Fruit fly (Drosophila melanogaster) whole organism, embryonic: ENCODE results near the gene Spn88Eb.

Experiments
- Awh ChIP-seq: fragments of 200-800 bp; sonication (Bioruptor generic); IDR thresholded peaks from 2 replicates; pipeline ENCODE4, ENCODE4 v1.3.6; 2022; ENCODE audit warnings: missing biosample characterization, missing genetic modification characterization
- CG10147 ChIP-seq: fragments of 200-800 bp; sonication (Bioruptor generic); optimal IDR thresholded peaks from 2 replicates; lab custom pipeline; 2019; ENCODE audit warnings: missing biosample characterization, mild to moderate bottlenecking, missing genetic modification characterization, moderate library complexity
- CG10321 ChIP-seq: fragments of 200-800 bp; sonication (Bioruptor generic); IDR thresholded peaks from 2 replicates; pipeline ENCODE4 v1.3.6; 2022; ENCODE audit warnings: missing biosample characterization, missing genetic modification characterization
- CG10979 ChIP-seq: fragments of 200-800 bp; sonication (Bioruptor generic); optimal IDR thresholded peaks from 2 replicates; lab custom pipeline; 2018; ENCODE audit warnings: missing biosample characterization, mild to moderate bottlenecking, missing genetic modification characterization, moderate library complexity
- CG12104 ChIP-seq: fragments of 200-800 bp; sonication (Bioruptor generic); optimal IDR thresholded peaks from 3 replicates; lab custom pipeline; 2016; ENCODE audit warnings: missing biosample characterization, missing genetic modification characterization
- CG12659 ChIP-seq: fragments of 200-800 bp; sonication (Bioruptor generic); optimal IDR thresholded peaks from 3 replicates; lab custom pipeline; 2017; ENCODE audit warnings: mild to moderate bottlenecking, missing biosample characterization, missing genetic modification reagents, missing genetic modification characterization
- CG13287 ChIP-seq: fragments of 200-800 bp; sonication (Bioruptor generic); IDR thresholded peaks from 2 replicates; pipeline ENCODE4 v1.3.6; 2022; ENCODE audit warnings: missing biosample characterization, missing genetic modification characterization; ENCODE audit not compliant: partially characterized antibody
- CG14860 ChIP-seq: fragments of 200-800 bp; sonication (Bioruptor generic); IDR thresholded peaks from 3 replicates; pipeline ENCODE4 v1.3.6; 2022; ENCODE audit warnings: missing biosample characterization, missing genetic modification characterization; ENCODE audit not compliant: partially characterized antibody
- CG15269 ChIP-seq: fragments of 200-800 bp; sonication (Bioruptor generic); optimal IDR thresholded peaks from 2 replicates; lab custom pipeline; 2018; ENCODE audit warnings: missing biosample characterization, mild to moderate bottlenecking, missing genetic modification characterization, moderate library complexity
- CG2199 ChIP-seq: fragments of 200-800 bp; sonication (Bioruptor generic); IDR thresholded peaks from 3 replicates; pipeline ENCODE4 v1.3.6; 2022; ENCODE audit warnings: missing biosample characterization, missing genetic modification characterization
- CG33213 ChIP-seq: fragments of 200-800 bp; sonication (Bioruptor generic); optimal IDR thresholded peaks from 3 replicates; lab custom pipeline; 2016; ENCODE audit warnings: missing biosample characterization, missing genetic modification characterization
- CG42726 ChIP-seq: fragments of 200-800 bp; sonication (Bioruptor generic); IDR thresholded peaks from 2 replicates; pipeline ENCODE4 v1.3.6; 2022; ENCODE audit warnings: missing biosample characterization, missing genetic modification characterization; ENCODE audit not compliant: partially characterized antibody
- CG4730 ChIP-seq: fragments of 200-800 bp; sonication (Bioruptor generic); IDR thresholded peaks from 2 replicates; pipeline ENCODE4 v1.3.6; 2022; ENCODE audit warnings: missing biosample characterization, missing genetic modification characterization
- CG4820 ChIP-seq: fragments of 200-800 bp; sonication (Bioruptor generic); optimal IDR thresholded peaks from 3 replicates; lab custom pipeline; 2016; ENCODE audit warnings: missing biosample characterization, missing genetic modification characterization
- CG6254 ChIP-seq: fragments of 200-800 bp; sonication (Bioruptor generic); optimal IDR thresholded peaks from 3 replicates; lab custom pipeline; 2017; ENCODE audit warnings: mild to moderate bottlenecking, missing biosample characterization, missing genetic modification reagents, missing genetic modification characterization
- CG7556 ChIP-seq: fragments of 200-800 bp; sonication (Bioruptor generic); optimal IDR thresholded peaks from 2 replicates; lab custom pipeline; 2017; ENCODE audit warnings: missing biosample characterization, mild to moderate bottlenecking, missing genetic modification characterization
- CG9817 ChIP-seq: fragments of 200-800 bp; sonication (Bioruptor generic); optimal IDR thresholded peaks from 2 replicates; lab custom pipeline; 2018; ENCODE audit warnings: missing biosample characterization, mild to moderate bottlenecking, missing genetic modification characterization, moderate library complexity
- D19A ChIP-seq: fragments of 200-800 bp; optimal IDR thresholded peaks from 3 replicates; lab custom pipeline; 2019; ENCODE audit warnings: missing biosample characterization, mild to moderate bottlenecking, missing genetic modification characterization, moderate library complexity
- Doc3 ChIP-seq: fragments of 200-800 bp; sonication (Bioruptor generic); IDR thresholded peaks from 3 replicates; pipeline ENCODE4 v1.3.6; 2022; ENCODE audit warnings: missing biosample characterization, missing genetic modification characterization; ENCODE audit not compliant: partially characterized antibody
- HLH4C ChIP-seq: fragments of 200-800 bp; sonication (Bioruptor generic); IDR thresholded peaks from 3 replicates; pipeline ENCODE4 v1.3.6; 2022; ENCODE audit warnings: missing biosample characterization, missing genetic modification characterization; ENCODE audit not compliant: partially characterized antibody
- Hr51 ChIP-seq, 2 experiments: fragments of 200-800 bp; sonication (Bioruptor generic); optimal IDR thresholded peaks; 2 replicates in 1 of 2; 3 replicates in 1 of 2; lab custom pipeline; 2016 to 2018; ENCODE audit warnings: missing biosample characterization in 2 of 2, missing genetic modification characterization in 2 of 2, mild to moderate bottlenecking in 1 of 2, moderate library complexity in 1 of 2
- Sry-δ ChIP-seq: fragments of 200-800 bp; sonication (Bioruptor generic); optimal IDR thresholded peaks from 2 replicates; lab custom pipeline; 2016; ENCODE audit warnings: missing biosample characterization, missing genetic modification characterization
- abd-A ChIP-seq: fragments of 200-800 bp; sonication (Bioruptor generic); optimal IDR thresholded peaks from 3 replicates; lab custom pipeline; 2019; ENCODE audit warnings: missing biosample characterization, mild to moderate bottlenecking, missing genetic modification characterization, moderate library complexity
- bowl ChIP-seq: fragments of 200-800 bp; sonication (Bioruptor generic); IDR thresholded peaks from 2 replicates; pipeline ENCODE4 v1.3.6; 2022; ENCODE audit warnings: missing biosample characterization, missing genetic modification characterization
- br ChIP-seq: fragments of >200 bp; optimal IDR thresholded peaks from 2 replicates; lab custom pipeline; 2017
- chinmo ChIP-seq: fragments of 200-800 bp; sonication (Bioruptor generic); IDR thresholded peaks from 4 replicates; pipeline ENCODE4 v1.3.6; 2022; ENCODE audit warnings: missing biosample characterization, missing genetic modification characterization; ENCODE audit not compliant: partially characterized antibody
- dm ChIP-seq: fragments of 200-800 bp; sonication (Bioruptor generic); optimal IDR thresholded peaks from 3 replicates; lab custom pipeline; 2016; ENCODE audit warnings: missing biosample characterization, missing genetic modification characterization
- fd102C ChIP-seq: fragments of 200-800 bp; sonication (Bioruptor generic); optimal IDR thresholded peaks from 2 replicates; lab custom pipeline; 2018; ENCODE audit warnings: missing biosample characterization, mild to moderate bottlenecking, missing genetic modification characterization, moderate library complexity
- fru ChIP-seq: fragments of >200 bp; optimal IDR thresholded peaks from 2 replicates; lab custom pipeline; 2017
- lilli ChIP-seq: fragments of 200-800 bp; sonication (Bioruptor generic); optimal IDR thresholded peaks from 3 replicates; lab custom pipeline; 2016; ENCODE audit warnings: missing biosample characterization, missing genetic modification characterization
- maf-S ChIP-seq: fragments of 200-800 bp; sonication (Bioruptor generic); optimal IDR thresholded peaks from 2 replicates; lab custom pipeline; 2016; ENCODE audit warnings: missing biosample characterization, missing genetic modification characterization
- nerfin-2 ChIP-seq: fragments of 200-800 bp; sonication (Bioruptor generic); IDR thresholded peaks from 2 replicates; pipeline ENCODE4 v1.3.6; 2022; ENCODE audit warnings: missing biosample characterization, missing genetic modification characterization; ENCODE audit not compliant: partially characterized antibody
- prd ChIP-seq, 3 experiments: fragments of >200 bp in 2 of 3; fragments of 200-800 bp in 1 of 3; sonication (Bioruptor generic) in 1 of 3; optimal IDR thresholded peaks in 2 of 3; IDR thresholded peaks in 1 of 3; 2 replicates in 2 of 3; 3 replicates in 1 of 3; pipeline versions ENCODE4 v1.3.6 to Lab custom; 2017 to 2022; ENCODE audit warnings: missing biosample characterization in 1 of 3, missing genetic modification characterization in 1 of 3
- pzg ChIP-seq: fragments of 200-800 bp; sonication (Bioruptor generic); optimal IDR thresholded peaks from 3 replicates; lab custom pipeline; 2018; ENCODE audit warnings: missing biosample characterization, mild to moderate bottlenecking, missing genetic modification characterization, moderate library complexity
- salm ChIP-seq: fragments of 200-800 bp; sonication (Bioruptor generic); optimal IDR thresholded peaks from 2 replicates; lab custom pipeline; 2018; ENCODE audit warnings: missing biosample characterization, mild to moderate bottlenecking, missing genetic modification characterization
- sd ChIP-seq: fragments of 200-800 bp; sonication (Bioruptor generic); optimal IDR thresholded peaks from 3 replicates; lab custom pipeline; 2018; ENCODE audit warnings: missing biosample characterization, mild to moderate bottlenecking, missing genetic modification characterization, moderate library complexity
- sisA ChIP-seq: fragments of 200-800 bp; sonication (Bioruptor generic); IDR thresholded peaks from 2 replicates; pipeline ENCODE4 v1.3.6; 2022; ENCODE audit warnings: missing biosample characterization, missing genetic modification characterization
- tgo ChIP-seq: fragments of 200-800 bp; sonication (Bioruptor generic); IDR thresholded peaks from 3 replicates; pipeline ENCODE4 v1.3.6; 2022; ENCODE audit warnings: missing biosample characterization, missing genetic modification characterization
- twi ChIP-seq: fragments of 200-800 bp; optimal IDR thresholded peaks from 2 replicates; lab custom pipeline; 2019; ENCODE audit warnings: missing biosample characterization, mild to moderate bottlenecking, missing genetic modification characterization, moderate library complexity

The Spn88Eb gene

dm6 chr3R:15218824-15219576 is 10.4 kb upstream of the Spn88Eb start, which contains the start of the genes SIDL and CG12241 (continued):
- TF ChIP-seq CG2199 (GFP tag; lab: Robert Waterston, UW) (peak; percentile 81), abd-A (tag; lab: Kevin White, UChicago) (no peak), CG7556 (GFP tag; lab: Kevin White, UChicago) (peak; percentile 78), bowl (no peak; the same call in 1 of the 2 replicates), chinmo (GFP tag; lab: Robert Waterston, UW) (no peak), CG9817 (tag; lab: Kevin White, UChicago) (peak; percentile 71), fru (lab: Kevin White, UChicago) (no peak), sd (tag; lab: Kevin White, UChicago) (no peak), tgo (GFP tag; lab: Robert Waterston, UW) (peak; percentile 96), CG10979 (tag; lab: Kevin White, UChicago) (peak; percentile 73), CG12104 (GFP tag; lab: Kevin White, UChicago) (peak; percentile 66), CG4730 (GFP tag; lab: Robert Waterston, UW) (peak; percentile 92), CG42726 (GFP tag; lab: Robert Waterston, UW) (no peak), CG10147 (peak; percentile 73), prd (optimal IDR thresholded peaks at IDR 0.05; lab: Kevin White, UChicago) (no peak), prd (GFP tag; IDR thresholded peaks at IDR 0.05; lab: Robert Waterston, UW) (peak; percentile 96), CG6254 (GFP tag; lab: Kevin White, UChicago) (no peak), twi (tag; lab: Kevin White, UChicago) (peak; percentile 13), CG13287 (GFP tag; lab: Robert Waterston, UW) (no peak; the same call in 1 of the 2 replicates), Hr51 (GFP tag; optimal IDR thresholded peaks at IDR 0.05; lab: Kevin White, UChicago) (peak in 1 of 2 experiments; percentile 43), HLH4C (GFP tag; lab: Robert Waterston, UW) (no peak; the same call in 2 of the 3 replicates), CG33213 (GFP tag; lab: Kevin White, UChicago) (peak; percentile 59), Sry-δ (peak; percentile 66), br (lab: Kevin White, UChicago) (no peak), CG4820 (GFP tag; lab: Kevin White, UChicago) (peak; percentile 67), CG12659 (GFP tag; lab: Kevin White, UChicago) (peak; percentile 69), maf-S (GFP tag; lab: Kevin White, UChicago) (peak; percentile 75), CG14860 (GFP tag; lab: Robert Waterston, UW) (0 out of 3 replicates have a peak, but pooled peaks have one; percentile 22), CG15269 (no peak), pzg (GFP tag; lab: Kevin White, UChicago) (peak; percentile 34), fd102C (GFP tag; lab: Kevin White, UChicago) (no peak), sisA (GFP tag; lab: Robert Waterston, UW) (peak; percentile 91), lilli (GFP tag; lab: Kevin White, UChicago) (peak; percentile 87), Awh (GFP tag; lab: Robert Waterston, UW) (peak; percentile 88), Doc3 (GFP tag; lab: Robert Waterston, UW) (no peak), nerfin-2 (GFP tag; lab: Robert Waterston, UW) (no peak), D19A (tag; lab: Kevin White, UChicago) (no peak), salm (peak; percentile 23), CG10321 (GFP tag; lab: Robert Waterston, UW) (no peak), dm (GFP tag; lab: Kevin White, UChicago) (no peak)
- TF ChIP-seq, all 482 proteins: peak for 323
